Worm (Caenorhabditis elegans): Measurements from ENCODE around the gene ttr-34.

ttr-34 gene

DNA sequence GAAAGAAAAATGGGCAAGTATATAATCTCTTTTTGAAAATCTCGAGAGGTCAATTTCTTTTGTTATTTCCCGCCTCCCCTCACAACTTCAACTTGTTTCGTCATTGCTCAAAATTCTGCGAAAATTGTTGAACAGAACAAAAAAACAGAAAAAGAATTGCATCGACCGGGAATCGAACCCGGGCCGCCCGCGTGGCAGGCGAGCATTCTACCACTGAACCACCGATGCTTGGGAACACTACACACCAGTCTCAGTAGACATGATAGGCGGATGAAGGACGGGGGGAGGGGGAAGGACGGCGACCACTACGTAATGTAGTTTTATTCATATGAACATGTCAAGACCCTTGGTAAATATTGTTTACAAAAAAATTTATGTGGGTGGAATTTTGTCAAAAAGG, 18.5 kb upstream of the ttr-34 start (continued):
- TF ChIP-seq rcor-1 (GFP tag; IDR thresholded peaks at IDR 0.05), result peak; percentile 65; the same call in 1 of the 2 replicates
- peak; percentile 67 for TF ChIP-seq F23B12.7 (tag; optimal IDR thresholded peaks at IDR 0.05; ENCODE audit: insufficient read depth)
- TF ChIP-seq F55B11.4 (tag; optimal IDR thresholded peaks at IDR 0.05; ENCODE audit: borderline replicate concordance, insufficient read depth), result no peak

DNA sequence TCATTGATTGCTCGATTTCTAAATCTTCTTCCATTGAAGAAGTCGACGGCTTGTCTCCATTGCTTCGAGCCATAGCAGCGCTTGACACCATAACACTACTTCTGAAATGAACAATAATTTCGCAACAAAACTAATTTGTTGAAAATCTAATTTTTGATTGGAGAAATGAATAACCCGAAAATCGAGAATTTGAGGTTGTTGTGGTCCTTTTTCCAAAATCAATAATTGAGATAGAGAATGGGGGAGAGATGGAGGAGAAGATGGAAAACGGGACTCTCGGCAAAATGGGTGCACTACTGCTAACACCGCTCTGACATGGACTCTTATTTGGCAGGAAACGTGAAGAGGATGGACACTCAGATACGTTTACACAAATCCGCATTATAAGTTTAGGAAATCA, 17.4 kb upstream of the ttr-34 start, which contains the start of gene snx-17:
snx-17 (minus strand) TSS at position 101 of the 400 bp plus-strand sequence.
- TF ChIP-seq unc-62 (GFP tag; optimal IDR thresholded peaks at IDR 0.05), result no peak
- TF ChIP-seq xnd-1 (tag; optimal IDR thresholded peaks at IDR 0.05), result no peak
- no peak for TF ChIP-seq attf-6 (GFP tag; IDR thresholded peaks at IDR 0.05)
- no peak for TF ChIP-seq egrh-3 (GFP tag; IDR thresholded peaks at IDR 0.05)
- no peak for TF ChIP-seq Y67H2A.10 (GFP tag; conservative IDR thresholded peaks at IDR 0.05)
- no peak for TF ChIP-seq mes-4 (tag; optimal IDR thresholded peaks at IDR 0.05)
- TF ChIP-seq pha-4 (tag; optimal IDR thresholded peaks at IDR 0.05), result no peak
- TF ChIP-seq F57A8.1 (GFP tag; optimal IDR thresholded peaks at IDR 0.05), result no peak
- no peak for TF ChIP-seq lsy-27 (tag; optimal IDR thresholded peaks at IDR 0.05; ENCODE audit: borderline replicate concordance, insufficient read depth)
- no peak for TF ChIP-seq madf-6 (GFP tag; IDR thresholded peaks at IDR 0.05)
- no peak for TF ChIP-seq lag-1 (GFP tag; IDR thresholded peaks at IDR 0.05)
- TF ChIP-seq nhr-179 (tag; optimal IDR thresholded peaks at IDR 0.05), result no peak
- TF ChIP-seq ceh-91 (GFP tag; IDR thresholded peaks at IDR 0.05), result no peak
- no peak for TF ChIP-seq K11D2.4 (GFP tag; IDR thresholded peaks at IDR 0.05)
- no peak for TF ChIP-seq ccch-3 (GFP tag; optimal IDR thresholded peaks at IDR 0.05)
- no peak for TF ChIP-seq tbp1 (GFP tag; optimal IDR thresholded peaks at IDR 0.05)
- no peak for TF ChIP-seq lin-54 (GFP tag; optimal IDR thresholded peaks at IDR 0.05)
- no peak for TF ChIP-seq bed-2 (GFP tag; IDR thresholded peaks at IDR 0.05)
- TF ChIP-seq madf-8 (GFP tag; conservative IDR thresholded peaks at IDR 0.05), result no peak

DNA sequence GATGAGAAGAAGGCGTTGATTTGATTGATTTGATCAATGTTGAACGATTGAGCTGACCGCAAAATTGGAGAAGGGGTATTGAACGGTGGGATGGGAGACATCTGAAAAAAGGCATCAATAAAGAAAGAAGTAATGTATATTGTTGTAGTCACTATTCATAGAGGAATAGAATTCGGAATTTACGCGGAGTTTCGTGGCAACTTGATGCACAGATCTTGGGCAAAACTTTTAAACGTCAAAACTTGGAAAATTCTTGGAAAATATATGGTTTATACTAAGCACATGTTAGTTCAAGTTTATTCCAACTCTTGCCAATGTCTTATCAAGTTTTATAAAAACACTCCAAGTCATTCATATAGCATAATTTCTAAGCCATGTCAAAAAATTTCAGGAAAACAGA, 13.2 kb upstream of the ttr-34 start, which contains the start of gene F17H10.4:
F17H10.4 (minus strand) TSS at position 101 of the 400 bp plus-strand sequence.
- no peak for TF ChIP-seq aptf-2 (GFP tag; conservative IDR thresholded peaks at IDR 0.05)
- no peak for TF ChIP-seq Y95B8A.8 (GFP tag; IDR thresholded peaks at IDR 0.05)
- TF ChIP-seq hmg-20 (GFP tag; IDR thresholded peaks at IDR 0.05), result no peak
- TF ChIP-seq tbx-9 (tag; optimal IDR thresholded peaks at IDR 0.05; ENCODE audit: borderline replicate concordance), result no peak
- TF ChIP-seq hrde-1 (tag; optimal IDR thresholded peaks at IDR 0.05; ENCODE audit: borderline replicate concordance), result no peak
- no peak for TF ChIP-seq madf-8 (GFP tag; conservative IDR thresholded peaks at IDR 0.05)
- no peak for TF ChIP-seq lsl-1 (GFP tag; optimal IDR thresholded peaks at IDR 0.05)
- TF ChIP-seq mxl-1 (tag; optimal IDR thresholded peaks at IDR 0.05), result no peak
- TF ChIP-seq mel-28 (tag; optimal IDR thresholded peaks at IDR 0.05; ENCODE audit: borderline replicate concordance), result no peak
- no peak for TF ChIP-seq nhr-27 (tag; optimal IDR thresholded peaks at IDR 0.05)

DNA sequence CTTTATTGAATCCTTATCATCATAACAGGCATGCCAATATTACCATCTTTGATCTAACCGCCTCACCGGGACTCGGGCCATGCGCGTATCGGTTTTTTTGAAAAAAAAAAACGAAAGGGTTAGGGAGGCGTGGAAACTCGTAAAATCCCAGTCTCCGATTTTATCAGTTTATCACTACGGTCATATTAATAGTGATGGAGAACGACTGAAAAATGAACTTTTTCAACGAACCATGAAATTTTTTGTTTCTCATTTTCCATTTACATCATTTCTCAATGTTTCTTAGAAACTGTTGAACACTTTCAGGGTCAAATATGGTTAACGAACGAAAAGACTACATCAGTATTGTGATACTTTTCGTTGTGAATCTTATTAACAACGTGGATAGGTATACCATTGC, 9.6 kb upstream of the ttr-34 start, which contains the start of gene spin-3:
spin-3 (plus strand) TSS at position 301 of the 400 bp plus-strand sequence.
- TF ChIP-seq rec-8 (tag; optimal IDR thresholded peaks at IDR 0.05), result no peak
- no peak for TF ChIP-seq ceh-100 (GFP tag; IDR thresholded peaks at IDR 0.05)
- TF ChIP-seq ztf-18 (tag; optimal IDR thresholded peaks at IDR 0.05), result no peak
- TF ChIP-seq ceh-79 (tag; optimal IDR thresholded peaks at IDR 0.05), result no peak
- no peak for TF ChIP-seq hlh-26 (GFP tag; conservative IDR thresholded peaks at IDR 0.05)
- no peak for TF ChIP-seq hmg-1.2 (GFP tag; IDR thresholded peaks at IDR 0.05)
- no peak for TF ChIP-seq ceh-27 (GFP tag; optimal IDR thresholded peaks at IDR 0.05)
- no peak for TF ChIP-seq Y53G8AR.9 (GFP tag; conservative IDR thresholded peaks at IDR 0.05)
- TF ChIP-seq hrde-1 (tag; optimal IDR thresholded peaks at IDR 0.05; ENCODE audit: borderline replicate concordance), result no peak
